Fruit fly (Drosophila melanogaster): ENCODE data around the gene CG9215.

Gene CG9215

DNA sequence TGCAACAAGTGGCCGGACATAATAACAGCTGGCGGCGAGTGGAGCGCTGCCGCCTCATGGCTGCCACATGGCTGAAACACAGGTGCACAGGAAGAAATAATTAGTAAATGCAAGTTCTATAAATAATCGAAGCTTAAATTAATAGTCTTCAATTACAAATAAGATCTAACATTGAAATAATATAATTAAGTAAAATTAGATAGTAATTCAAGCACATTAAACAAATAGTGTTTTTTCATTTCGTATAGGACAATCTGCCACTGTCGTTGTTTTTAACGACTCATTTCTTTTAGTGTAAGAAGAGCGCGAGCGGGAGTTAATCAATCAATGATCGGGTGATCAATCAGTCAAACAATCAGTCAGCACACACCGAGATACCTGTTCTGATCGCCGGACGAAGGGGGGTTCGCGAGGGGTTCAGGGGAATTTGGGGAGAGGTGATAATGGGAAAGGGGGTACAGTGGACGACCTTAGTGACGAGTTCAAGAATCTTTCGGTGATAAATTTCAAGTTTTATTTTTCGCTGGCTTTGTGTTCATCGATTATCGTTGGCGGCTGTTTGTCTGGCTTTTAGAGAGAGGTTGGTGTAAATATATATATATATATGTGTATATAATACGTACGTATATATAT lies 42.7 kb downstream of the CG9215 start (continued):
- TF ChIP-seq crol (GFP tag; IDR thresholded peaks at IDR 0.05) (peak; percentile 76), CG8281 (tag; optimal IDR thresholded peaks at IDR 0.05) (peak; percentile 38), CG15011 (GFP tag; optimal IDR thresholded peaks at IDR 0.05) (no peak), phol (tag; optimal IDR thresholded peaks at IDR 0.05) (peak; percentile 11), CG16813 (GFP tag; IDR thresholded peaks at IDR 0.05; ENCODE audit: partially characterized antibody) (no peak), sens (GFP tag) (no peak), CG2712 (tag; optimal IDR thresholded peaks at IDR 0.05) (peak; percentile 13), CG31441 (GFP tag; IDR thresholded peaks at IDR 0.05) (peak; percentile 37; the same call in 1 of the 2 replicates), CG10979 (tag; optimal IDR thresholded peaks at IDR 0.05) (peak; percentile 11), grn (GFP tag; optimal IDR thresholded peaks at IDR 0.05) (peak; percentile 21), CG11504 (tag; optimal IDR thresholded peaks at IDR 0.05) (peak; percentile 21)

DNA sequence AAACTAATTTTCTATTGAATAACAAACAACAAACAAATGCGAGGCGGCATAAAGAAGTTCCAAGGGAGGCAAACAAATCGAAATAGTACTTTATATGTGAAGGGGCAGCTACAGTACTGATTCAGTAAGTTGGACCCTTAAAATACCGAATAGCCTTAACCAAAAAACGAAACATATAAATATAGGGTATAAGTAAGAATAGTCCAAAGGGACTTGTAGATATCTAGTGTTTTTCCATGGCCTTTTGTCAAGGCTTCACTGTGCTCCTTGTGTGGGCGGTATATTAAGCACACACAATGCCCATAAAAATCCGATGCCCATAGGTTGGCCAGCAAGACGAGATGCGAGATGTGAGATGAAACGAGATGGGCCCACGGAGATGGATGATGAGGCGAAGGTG lies 50.6 kb downstream of the CG9215 start:
- no peak for TF ChIP-seq CG11093 (GFP tag; IDR thresholded peaks at IDR 0.05)
- TF ChIP-seq NfI (GFP tag; optimal IDR thresholded peaks at IDR 0.05) = peak; percentile 26
- no peak for TF ChIP-seq ab (GFP tag; optimal IDR thresholded peaks at IDR 0.05)
- TF ChIP-seq crp (GFP tag; optimal IDR thresholded peaks at IDR 0.05) = no peak
- TF ChIP-seq phol (tag; optimal IDR thresholded peaks at IDR 0.05) = peak; percentile 42
- no peak for TF ChIP-seq p53 (GFP tag; optimal IDR thresholded peaks at IDR 0.05)
- peak; percentile 21 for TF ChIP-seq caup (GFP tag; optimal IDR thresholded peaks at IDR 0.05; ENCODE audit: severe bottlenecking)
- no peak for TF ChIP-seq wek (GFP tag; optimal IDR thresholded peaks at IDR 0.05)
- TF ChIP-seq E2f2 (GFP tag; IDR thresholded peaks at IDR 0.05) = no peak
- TF ChIP-seq knrl (GFP tag; IDR thresholded peaks at IDR 0.05; ENCODE audit: partially characterized antibody) = no peak
- peak; percentile 30; the same call in 1 of the 2 replicates for TF ChIP-seq danr (GFP tag; IDR thresholded peaks at IDR 0.05)
- TF ChIP-seq grn (GFP tag; optimal IDR thresholded peaks at IDR 0.05) = no peak
- TF ChIP-seq Dfd (GFP tag; optimal IDR thresholded peaks at IDR 0.05) = no peak
- TF ChIP-seq dmrt99B (tag; optimal IDR thresholded peaks at IDR 0.05) = peak; percentile 62
- no peak for TF ChIP-seq ro (GFP tag; IDR thresholded peaks at IDR 0.05)
- TF ChIP-seq GATAe (GFP tag; conservative IDR thresholded peaks at IDR 0.05) = no peak
- no peak for TF ChIP-seq ewg (GFP tag; optimal IDR thresholded peaks at IDR 0.05)
- no peak for TF ChIP-seq CG11723 (GFP tag; optimal IDR thresholded peaks at IDR 0.05)
- TF ChIP-seq CG34376 (GFP tag; optimal IDR thresholded peaks at IDR 0.05) = no peak
- TF ChIP-seq CG18599 (GFP tag; optimal IDR thresholded peaks at IDR 0.05) = peak; percentile 62
- TF ChIP-seq Dad (GFP tag; optimal IDR thresholded peaks at IDR 0.05) = no peak
- TF ChIP-seq CG9817 (tag; optimal IDR thresholded peaks at IDR 0.05) = peak; percentile 44
- no peak for TF ChIP-seq CG17568 (GFP tag; optimal IDR thresholded peaks at IDR 0.05)
- no peak for TF ChIP-seq CG13123 (GFP tag; optimal IDR thresholded peaks at IDR 0.05)
- TF ChIP-seq CG10366 (GFP tag; IDR thresholded peaks at IDR 0.05) = peak; percentile 39
- no peak for TF ChIP-seq insv (GFP tag; optimal IDR thresholded peaks at IDR 0.05)
- TF ChIP-seq CG33557 (GFP tag; optimal IDR thresholded peaks at IDR 0.05) = no peak
- TF ChIP-seq twi (tag; optimal IDR thresholded peaks at IDR 0.05) = no peak
- no peak for TF ChIP-seq Mad (GFP tag; optimal IDR thresholded peaks at IDR 0.05)
- TF ChIP-seq CG8944 (GFP tag; optimal IDR thresholded peaks at IDR 0.05) = no peak
- TF ChIP-seq Dip3 (GFP tag; optimal IDR thresholded peaks at IDR 0.05) = no peak
- TF ChIP-seq vfl (GFP tag; optimal IDR thresholded peaks at IDR 0.05) = no peak
- no peak for TF ChIP-seq TFAM (GFP tag; optimal IDR thresholded peaks at IDR 0.05)
- TF ChIP-seq Atf-2 (GFP tag; optimal IDR thresholded peaks at IDR 0.05) = no peak
- peak; percentile 26 for TF ChIP-seq CG17385 (GFP tag; optimal IDR thresholded peaks at IDR 0.05)
- TF ChIP-seq CG12155 (GFP tag; optimal IDR thresholded peaks at IDR 0.05) = no peak
- TF ChIP-seq CTCF (GFP tag; optimal IDR thresholded peaks at IDR 0.05) = no peak
- no peak for TF ChIP-seq sd (tag; optimal IDR thresholded peaks at IDR 0.05)
- no peak for TF ChIP-seq CG15601 (tag; optimal IDR thresholded peaks at IDR 0.05)
- TF ChIP-seq CG9727 (GFP tag; optimal IDR thresholded peaks at IDR 0.05) = no peak

Measured in whole organism, embryonic.